Worm (Caenorhabditis elegans) whole organism, L1 larva: Measurements from ENCODE around the gene Y62E10A.19.

Experiments
- C04F5.9 ChIP-seq: sonication (generic microtip); optimal IDR thresholded peaks from 2 replicates; lab custom pipeline; 2016; ENCODE audit warnings: missing genetic modification characterization, missing compliant biosample characterization
- C16A3.4 ChIP-seq: fragments of 150-350 bp; optimal IDR thresholded peaks from 2 replicates; lab custom pipeline; 2014; ENCODE audit warnings: missing biosample characterization, missing genetic modification characterization
- F16B12.6 ChIP-seq: fragments of 150-350 bp; optimal IDR thresholded peaks from 2 replicates; lab custom pipeline; 2014; ENCODE audit warnings: missing biosample characterization, missing genetic modification characterization
- ama-1 ChIP-seq: fragments of 150-350 bp; optimal IDR thresholded peaks from 2 replicates; lab custom pipeline; 2014
- ceh-63 ChIP-seq: fragments of 200-800 bp; sonication (Bioruptor generic); optimal IDR thresholded peaks from 2 replicates; lab custom pipeline; 2018; ENCODE audit warnings: mild to moderate bottlenecking, missing genetic modification characterization, missing compliant biosample characterization
- ceh-8 ChIP-seq: fragments of 200-800 bp; sonication (Bioruptor generic); optimal IDR thresholded peaks from 2 replicates; lab custom pipeline; 2018; ENCODE audit warnings: mild to moderate bottlenecking, missing genetic modification characterization, moderate library complexity, missing compliant biosample characterization
- ceh-82 ChIP-seq, 3 experiments: fragments of 150-350 bp in 1 of 3; sonication (generic microtip) in 2 of 3; optimal IDR thresholded peaks; 2 replicates each; lab custom pipeline; 2014 to 2017; ENCODE audit warnings: missing biosample characterization in 3 of 3, missing genetic modification characterization in 3 of 3
- ceh-90 ChIP-seq: sonication (generic microtip); optimal IDR thresholded peaks from 2 replicates; lab custom pipeline; 2016; ENCODE audit warnings: missing genetic modification characterization, missing compliant biosample characterization
- dpl-1 ChIP-seq, 3 experiments: fragments of 150-350 bp in 2 of 3; sonication (generic microtip) in 1 of 3; optimal IDR thresholded peaks; 2 replicates each; lab custom pipeline; 2014 to 2017; ENCODE audit warnings: missing biosample characterization in 3 of 3, missing genetic modification characterization in 3 of 3, missing genetic modification reagents in 3 of 3
- efl-1 ChIP-seq, 4 experiments: fragments of 150-350 bp; optimal IDR thresholded peaks in 3 of 4; peaks in 1 of 4; 1 replicate in 1 of 4; 2 replicates in 3 of 4; lab custom pipeline; 2014; ENCODE audit warnings: missing biosample characterization in 2 of 4, missing genetic modification characterization in 2 of 4, missing genetic modification reagents in 2 of 4
- efl-3 ChIP-seq: fragments of 200-800 bp; sonication (Bioruptor generic); optimal IDR thresholded peaks from 2 replicates; lab custom pipeline; 2018; ENCODE audit warnings: mild to moderate bottlenecking, missing genetic modification characterization, missing compliant biosample characterization
- egl-13 ChIP-seq: sonication (generic microtip); optimal IDR thresholded peaks from 2 replicates; lab custom pipeline; 2016; ENCODE audit warnings: missing genotype, missing genetic modification reagents, missing genetic modification characterization, missing compliant biosample characterization
- elt-2 ChIP-seq: sonication (generic microtip); optimal IDR thresholded peaks from 2 replicates; lab custom pipeline; 2016; ENCODE audit warnings: missing genetic modification characterization, mild to moderate bottlenecking, inconsistent platforms, missing compliant biosample characterization, missing genetic modification reagents
- ets-5 ChIP-seq: fragments of 200-800 bp; sonication (Bioruptor generic); IDR thresholded peaks from 2 replicates; pipeline ENCODE4 v1.3.6; 2022; ENCODE audit warnings: missing genetic modification characterization, missing compliant biosample characterization
- fkh-4 ChIP-seq: sonication (generic microtip); optimal IDR thresholded peaks from 2 replicates; lab custom pipeline; 2016; ENCODE audit warnings: missing compliant biosample characterization, missing genetic modification characterization, borderline replicate concordance
- isw-1 ChIP-seq: fragments of 200-800 bp; sonication (Bioruptor generic); IDR thresholded peaks from 2 replicates; pipeline ENCODE4 v1.3.6; 2022; ENCODE audit warnings: missing genetic modification characterization, missing compliant biosample characterization
- lin-13 ChIP-seq: fragments of 150-350 bp; optimal IDR thresholded peaks from 2 replicates; lab custom pipeline; 2014; ENCODE audit warnings: missing biosample characterization, missing genetic modification reagents, missing genetic modification characterization
- lin-14 ChIP-seq: fragments of 200-800 bp; sonication (Bioruptor generic); optimal IDR thresholded peaks from 2 replicates; lab custom pipeline; 2018; ENCODE audit warnings: mild to moderate bottlenecking, missing genetic modification characterization, moderate library complexity, missing compliant biosample characterization
- lin-15B ChIP-seq: fragments of 150-350 bp; sonication (generic microtip); optimal IDR thresholded peaks from 3 replicates; lab custom pipeline; 2014; ENCODE audit warnings: missing biosample characterization, missing genetic modification characterization
- lin-35 ChIP-seq, 2 experiments: fragments of 150-350 bp; optimal IDR thresholded peaks; 2 replicates each; lab custom pipeline; 2014; ENCODE audit warnings: missing biosample characterization in 2 of 2, missing genetic modification characterization in 2 of 2, missing genetic modification reagents in 2 of 2
- lin-39 ChIP-seq: fragments of 150-350 bp; optimal IDR thresholded peaks from 2 replicates; lab custom pipeline; 2014; ENCODE audit warnings: missing biosample characterization, missing genetic modification reagents, missing genetic modification characterization
- lir-3 ChIP-seq: sonication (generic microtip); optimal IDR thresholded peaks from 2 replicates; lab custom pipeline; 2016; ENCODE audit warnings: mild to moderate bottlenecking, missing genetic modification characterization, moderate library complexity, missing compliant biosample characterization; ENCODE audit not compliant: poor library complexity
- mdl-1 ChIP-seq, 2 experiments: fragments of 150-350 bp; optimal IDR thresholded peaks; 2 replicates each; lab custom pipeline; 2014 to 2017; ENCODE audit warnings: missing biosample characterization in 2 of 2, missing genetic modification characterization in 2 of 2, inconsistent platforms in 1 of 2
- nhr-12 ChIP-seq: sonication (generic microtip); optimal IDR thresholded peaks from 2 replicates; lab custom pipeline; 2017; ENCODE audit warnings: missing biosample characterization, missing genetic modification characterization
- nhr-20 ChIP-seq: sonication (generic microtip); optimal IDR thresholded peaks from 2 replicates; lab custom pipeline; 2016; ENCODE audit warnings: mild to moderate bottlenecking, missing genetic modification characterization, missing compliant biosample characterization
- nhr-237 ChIP-seq: fragments of 150-350 bp; optimal IDR thresholded peaks from 2 replicates; lab custom pipeline; 2014; ENCODE audit warnings: missing biosample characterization, missing genetic modification characterization
- nhr-28 ChIP-seq: fragments of 150-350 bp; optimal IDR thresholded peaks from 2 replicates; lab custom pipeline; 2014; ENCODE audit warnings: missing biosample characterization, missing genetic modification characterization
- nhr-71 ChIP-seq: sonication (generic microtip); optimal IDR thresholded peaks from 2 replicates; lab custom pipeline; 2016; ENCODE audit warnings: mild to moderate bottlenecking, missing genetic modification characterization, moderate library complexity, missing compliant biosample characterization
- nhr-77 ChIP-seq: fragments of 150-350 bp; optimal IDR thresholded peaks from 2 replicates; lab custom pipeline; 2014; ENCODE audit warnings: missing biosample characterization, missing genetic modification characterization
- nhr-85 ChIP-seq: sonication (generic microtip); peaks from one replicate; lab custom pipeline; 2016; ENCODE audit warnings: missing genetic modification characterization, inconsistent platforms, missing compliant biosample characterization
- nhr-90 ChIP-seq: sonication (generic microtip); optimal IDR thresholded peaks from 2 replicates; lab custom pipeline; 2016; ENCODE audit warnings: mild to moderate bottlenecking, missing genetic modification characterization, missing compliant biosample characterization; ENCODE audit not compliant: poor library complexity
- pag-3 ChIP-seq: sonication (generic microtip); optimal IDR thresholded peaks from 2 replicates; lab custom pipeline; 2017; ENCODE audit warnings: missing genetic modification characterization, mild to moderate bottlenecking, missing compliant biosample characterization, antibody characterized with exemption, borderline replicate concordance; ENCODE audit not compliant: insufficient read depth
- snu-23 ChIP-seq: sonication (generic microtip); optimal IDR thresholded peaks from 2 replicates; lab custom pipeline; 2016; ENCODE audit warnings: missing genetic modification characterization, missing compliant biosample characterization
- sup-37 ChIP-seq: fragments of 200-800 bp; sonication (Bioruptor generic); optimal IDR thresholded peaks from 2 replicates; lab custom pipeline; 2018; ENCODE audit warnings: mild to moderate bottlenecking, missing genetic modification characterization, missing compliant biosample characterization
- tbx-2 ChIP-seq: sonication (generic microtip); optimal IDR thresholded peaks from 2 replicates; lab custom pipeline; 2016; ENCODE audit warnings: missing genetic modification characterization, missing compliant biosample characterization
- tlp-1 ChIP-seq: fragments of 150-350 bp; optimal IDR thresholded peaks from 2 replicates; lab custom pipeline; 2014; ENCODE audit warnings: missing biosample characterization, missing genetic modification characterization
- unc-30 ChIP-seq: sonication (generic microtip); optimal IDR thresholded peaks from 2 replicates; lab custom pipeline; 2017; ENCODE audit warnings: missing biosample characterization, missing genetic modification characterization
- unc-86 ChIP-seq: sonication (generic microtip); optimal IDR thresholded peaks from 2 replicates; lab custom pipeline; 2016; ENCODE audit warnings: missing genetic modification characterization, missing compliant biosample characterization
- unc-98 ChIP-seq: fragments of 200-800 bp; sonication (Bioruptor generic); IDR thresholded peaks from 2 replicates; pipeline ENCODE4 v1.3.6; 2022; ENCODE audit warnings: missing genetic modification characterization, missing compliant biosample characterization
- xbp-1 ChIP-seq: sonication (generic microtip); optimal IDR thresholded peaks from 2 replicates; lab custom pipeline; 2016; ENCODE audit warnings: missing genetic modification characterization, missing compliant biosample characterization
- zag-1 ChIP-seq: fragments of 150-350 bp; optimal IDR thresholded peaks from 2 replicates; lab custom pipeline; 2014; ENCODE audit warnings: missing biosample characterization, missing genetic modification characterization
- ztf-4 ChIP-seq: fragments of 150-350 bp; optimal IDR thresholded peaks from 2 replicates; lab custom pipeline; 2014; ENCODE audit warnings: missing biosample characterization, missing genetic modification characterization

The Y62E10A.19 gene

DNA sequence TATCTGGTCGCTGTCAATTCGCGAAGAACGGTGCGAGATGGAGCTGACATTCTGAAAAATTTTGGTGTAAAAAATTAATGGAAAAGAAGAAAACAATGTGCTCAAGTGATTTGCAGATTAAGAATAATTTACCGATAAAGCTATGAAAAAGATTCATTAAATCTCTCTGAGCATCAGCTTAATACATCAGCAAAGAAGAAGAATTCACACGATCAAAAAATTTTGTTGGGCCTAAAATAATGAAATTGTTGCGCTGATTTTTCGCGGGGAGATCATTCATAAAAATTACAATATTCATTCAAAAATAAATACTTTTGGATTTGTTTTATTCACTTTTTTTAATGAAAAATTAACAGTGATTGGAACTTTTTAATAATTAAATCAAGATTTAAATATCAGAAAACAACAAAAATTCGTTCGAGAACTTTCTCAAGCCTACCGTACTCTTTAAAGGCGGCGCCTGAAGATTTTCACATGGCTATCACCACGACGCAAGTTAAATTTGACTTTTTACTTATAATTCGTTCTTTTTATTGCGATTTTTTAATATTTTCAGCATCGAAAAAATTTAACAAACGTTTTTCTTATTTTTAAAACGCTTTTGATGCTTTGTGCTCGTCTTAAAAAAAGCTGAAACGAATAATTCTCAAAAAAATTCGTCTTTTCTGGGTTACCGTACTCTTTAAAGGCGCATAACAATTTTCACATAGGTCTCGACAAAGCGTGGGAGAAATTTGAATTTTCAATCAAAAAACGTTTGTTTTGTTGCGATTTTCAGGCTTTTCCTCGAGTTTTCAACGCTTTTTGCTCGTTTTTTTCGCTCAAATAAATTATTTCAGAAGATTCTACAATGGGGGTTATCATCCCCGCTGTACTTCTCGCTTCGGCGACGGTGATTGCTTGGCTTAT, 7.4 kb downstream of the Y62E10A.19 start, which contains the start of the genes memi-2 and cyp-31A5:
Gene memi-2 (minus strand): TSS at position 51 of the 909 bp plus-strand sequence.
Gene cyp-31A5 (plus strand): TSS at position 834 of the 909 bp plus-strand sequence.
- TF ChIP-seq F16B12.6 (tag; lab: Kevin White, UChicago) = no peak
- TF ChIP-seq unc-30 (tag; lab: Kevin White, UChicago) = no peak
- TF ChIP-seq lin-14 (GFP tag; lab: Kevin White, UChicago) = no peak
- TF ChIP-seq isw-1 (GFP tag; lab: Robert Waterston, UW) = no peak
- no peak for TF ChIP-seq nhr-20
- TF ChIP-seq ztf-4 (tag; lab: Kevin White, UChicago) = no peak
- TF ChIP-seq ceh-82 (tag; optimal IDR thresholded peaks at IDR 0.05; lab: Kevin White, UChicago) = no peak
- no peak for TF ChIP-seq egl-13 (tag; lab: Kevin White, UChicago)
- TF ChIP-seq sup-37 = no peak
- TF ChIP-seq C16A3.4 (tag; lab: Kevin White, UChicago) = no peak
- TF ChIP-seq, all 84 proteins: peak for 0

DNA sequence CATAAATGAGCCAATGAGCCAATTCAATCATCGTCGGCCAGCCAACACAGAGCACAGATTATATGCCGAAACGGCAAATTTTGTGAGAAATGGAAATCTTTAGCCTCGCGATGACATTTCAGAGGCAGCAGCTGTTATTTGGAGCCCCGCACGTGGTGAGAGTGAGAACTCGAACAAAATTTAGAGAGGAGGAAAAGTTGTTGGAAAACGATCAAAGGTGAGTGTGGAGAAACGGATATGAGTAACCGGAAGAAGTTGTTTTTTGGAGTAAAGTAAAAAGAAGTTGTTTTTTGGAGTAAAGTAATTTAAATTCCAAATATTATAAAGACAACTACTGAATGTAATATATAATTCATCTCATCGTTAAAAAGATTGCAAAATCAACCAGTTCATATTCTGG, 9.4 kb downstream of the Y62E10A.19 start, which contains the start of gene Y62E10A.13:
Gene Y62E10A.13 (minus strand): TSS at position 326 of the 400 bp plus-strand sequence.
- TF ChIP-seq mdl-1 (tag; optimal IDR thresholded peaks at IDR 0.05; lab: Kevin White, UChicago) = peak in 1 of 2 experiments; percentile 17
- TF ChIP-seq lir-3 (tag; lab: Kevin White, UChicago) = no peak

DNA sequence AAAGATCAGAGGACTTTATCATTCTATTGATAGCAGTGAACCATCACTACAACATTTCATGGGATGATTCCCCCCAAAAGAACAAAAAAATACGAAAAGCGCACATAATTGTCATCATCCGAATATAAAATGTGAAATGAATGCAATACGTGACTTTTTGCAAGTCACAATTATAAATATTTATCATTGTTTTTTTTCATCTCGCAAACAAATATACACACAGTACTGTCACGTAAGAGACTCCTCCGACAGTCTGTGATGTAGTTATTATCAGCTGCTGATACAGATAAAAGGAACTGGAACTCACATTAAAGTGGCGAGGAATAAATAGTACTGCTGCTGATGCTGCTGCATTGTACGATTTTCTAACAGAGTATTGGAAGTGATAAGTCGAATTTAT, 11.7 kb downstream of the Y62E10A.19 start:
- TF ChIP-seq ceh-90 (tag; lab: Kevin White, UChicago) = no peak
- peak; percentile 18 for TF ChIP-seq nhr-20
- no peak for TF ChIP-seq nhr-77 (tag; lab: Kevin White, UChicago)
- no peak for TF ChIP-seq unc-30 (tag; lab: Kevin White, UChicago)
- peak in 1 of 2 experiments; percentile 5 for TF ChIP-seq lin-35 (GFP tag; optimal IDR thresholded peaks at IDR 0.05; lab: Kevin White, UChicago)
- peak; percentile 80 for TF ChIP-seq elt-2
- no peak for TF ChIP-seq ztf-4 (tag; lab: Kevin White, UChicago)
- TF ChIP-seq nhr-12 (tag; lab: Kevin White, UChicago) = no peak
- TF ChIP-seq zag-1 (tag; lab: Kevin White, UChicago) = no peak
- no peak for TF ChIP-seq ets-5
- TF ChIP-seq efl-1 (optimal IDR thresholded peaks at IDR 0.05; lab: Kevin White, UChicago) = no peak
- peak in 1 of 2 experiments; percentile 54 for TF ChIP-seq efl-1 (GFP tag; optimal IDR thresholded peaks at IDR 0.05 in 1 of 2; lab: Kevin White, UChicago)
- TF ChIP-seq nhr-71 (tag; lab: Kevin White, UChicago) = peak; percentile 27
- peak; percentile 32 for TF ChIP-seq nhr-90
- no peak for TF ChIP-seq ceh-63
- TF ChIP-seq unc-98 (GFP tag; lab: Robert Waterston, UW) = no peak

DNA sequence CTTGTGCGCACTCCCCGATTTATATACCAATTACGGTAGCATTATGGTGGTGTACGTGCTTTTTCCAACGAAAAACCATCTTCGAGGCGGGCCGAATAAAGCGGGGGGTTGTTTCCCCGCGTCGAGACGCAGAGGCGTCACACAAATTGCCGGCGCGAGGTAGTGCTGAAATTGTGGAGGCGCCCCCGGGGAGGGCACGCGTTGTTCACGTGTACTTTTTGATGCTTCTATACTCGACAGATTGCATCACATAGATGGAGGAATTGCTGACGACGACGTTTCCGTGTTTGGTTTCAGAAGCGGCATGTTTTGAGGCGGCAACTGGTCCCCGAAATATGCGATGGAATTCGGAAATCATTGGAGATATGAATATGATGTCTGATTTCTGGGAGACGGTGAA, 12.9 kb downstream of the Y62E10A.19 start:
- TF ChIP-seq snu-23 (peak; percentile 96), efl-3 (GFP tag; lab: Kevin White, UChicago) (no peak), egl-13 (tag; lab: Kevin White, UChicago) (peak; percentile 79), lin-15B (tag; lab: Kevin White, UChicago) (peak; percentile 2), nhr-90 (peak; percentile 88), tlp-1 (tag; lab: Kevin White, UChicago) (no peak), nhr-85 (peak; percentile 96), nhr-28 (no peak), lin-39 (tag; lab: Kevin White, UChicago) (no peak), ztf-4 (tag; lab: Kevin White, UChicago) (peak; percentile 85), tbx-2 (tag; lab: Kevin White, UChicago) (peak; percentile 91), fkh-4 (no peak), nhr-237 (tag; lab: Kevin White, UChicago) (peak; percentile 64), ceh-8 (peak; percentile 75), pag-3 (tag; lab: Kevin White, UChicago) (no peak), dpl-1 (GFP tag; optimal IDR thresholded peaks at IDR 0.05; lab: Kevin White, UChicago) (peak; percentile 44 to 53 (median 51)), xbp-1 (tag; lab: Kevin White, UChicago) (peak; percentile 79), unc-86 (tag; lab: Kevin White, UChicago) (peak; percentile 63), lin-13 (GFP tag; lab: Kevin White, UChicago) (peak; percentile 84), ama-1 (lab: Kevin White, UChicago) (no peak), C04F5.9 (tag; lab: Kevin White, UChicago) (no peak), ceh-82 (tag; optimal IDR thresholded peaks at IDR 0.05; lab: Kevin White, UChicago) (peak; percentile 79 to 96 (median 84)), mdl-1 (tag; optimal IDR thresholded peaks at IDR 0.05; lab: Kevin White, UChicago) (peak in 1 of 2 experiments; percentile 90), ceh-90 (tag; lab: Kevin White, UChicago) (no peak), nhr-77 (tag; lab: Kevin White, UChicago) (peak; percentile 70), C16A3.4 (tag; lab: Kevin White, UChicago) (peak; percentile 75), nhr-12 (tag; lab: Kevin White, UChicago) (no peak), zag-1 (tag; lab: Kevin White, UChicago) (no peak)
